Fruit fly (Drosophila melanogaster) ovary, adult (tissue): ENCODE results near the gene CG13065.

Experiments
- CG17801 ChIP-seq: fragments of 200-800 bp; optimal IDR thresholded peaks from 2 replicates; lab custom pipeline; 2019; ENCODE audit warnings: missing biosample characterization, mild to moderate bottlenecking, missing genetic modification characterization, moderate library complexity; ENCODE audit not compliant: partially characterized antibody

CG13065 gene

DNA sequence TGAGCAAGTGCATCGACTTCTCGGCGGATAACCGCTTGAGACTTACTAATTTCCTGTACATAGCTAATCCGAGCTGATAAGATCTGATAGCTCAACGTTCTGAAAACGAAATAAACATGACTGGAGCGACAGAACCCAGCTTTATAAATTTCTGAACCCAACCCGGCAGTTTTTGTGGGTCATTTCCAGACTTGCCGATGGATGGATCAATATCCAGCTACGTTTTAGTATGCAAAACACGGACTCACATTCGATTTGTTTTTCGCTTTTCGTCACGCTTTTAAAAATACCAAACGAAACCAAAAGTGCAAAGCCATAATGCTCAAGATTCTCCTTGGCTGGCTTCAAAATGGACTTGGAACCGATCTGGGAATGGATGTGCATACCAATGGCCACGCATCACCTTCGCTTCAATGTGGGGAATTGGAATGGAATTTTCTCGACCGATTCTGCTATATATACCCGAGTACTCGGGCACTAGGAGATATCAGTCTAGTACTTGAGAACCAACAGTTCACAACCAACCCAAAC, 6.4 kb upstream of the CG13065 start, which contains the start of the genes CG34248 and CG13067:
Gene CG34248 (minus strand): TSS at position 101 of the 531 bp plus-strand sequence.
Gene CG13067 (plus strand): TSS at position 481 of the 531 bp plus-strand sequence.
- TF ChIP-seq CG17801 (GFP tag; lab: Kevin White, UChicago), result no peak

DNA sequence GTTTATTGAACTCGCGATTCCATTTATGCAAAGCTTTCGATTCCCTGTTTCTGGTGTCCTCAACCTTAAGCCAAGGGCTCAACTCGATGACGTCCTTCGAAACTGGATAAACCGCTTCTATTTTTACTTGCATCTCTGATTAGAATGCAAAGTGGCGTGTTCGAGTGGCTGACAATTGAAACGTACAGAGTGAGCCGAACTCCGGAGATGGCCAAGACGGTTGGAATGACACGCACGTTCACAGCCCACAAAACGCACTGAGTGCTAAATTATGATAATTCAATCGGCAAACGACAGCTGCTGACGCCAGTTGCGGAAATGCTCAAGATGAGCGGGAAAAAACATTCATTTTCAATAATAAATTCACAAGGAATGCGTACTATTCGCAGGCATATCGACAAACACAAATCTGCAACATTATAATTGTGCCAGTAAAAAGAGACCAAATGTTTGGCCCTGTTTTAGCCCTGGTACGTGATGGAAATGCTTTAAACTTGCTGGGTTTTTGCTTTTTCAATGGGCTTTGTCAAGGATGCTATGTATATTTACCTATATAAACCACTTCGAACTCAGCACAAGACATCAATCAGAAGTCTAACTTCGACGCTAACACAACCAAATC, 4.8 kb upstream of the CG13065 start, which contains the start of gene CG13066:
Gene CG13066 (plus strand): TSS at position 572 of the 622 bp plus-strand sequence.
- no peak for TF ChIP-seq CG17801 (GFP tag; lab: Kevin White, UChicago)

DNA sequence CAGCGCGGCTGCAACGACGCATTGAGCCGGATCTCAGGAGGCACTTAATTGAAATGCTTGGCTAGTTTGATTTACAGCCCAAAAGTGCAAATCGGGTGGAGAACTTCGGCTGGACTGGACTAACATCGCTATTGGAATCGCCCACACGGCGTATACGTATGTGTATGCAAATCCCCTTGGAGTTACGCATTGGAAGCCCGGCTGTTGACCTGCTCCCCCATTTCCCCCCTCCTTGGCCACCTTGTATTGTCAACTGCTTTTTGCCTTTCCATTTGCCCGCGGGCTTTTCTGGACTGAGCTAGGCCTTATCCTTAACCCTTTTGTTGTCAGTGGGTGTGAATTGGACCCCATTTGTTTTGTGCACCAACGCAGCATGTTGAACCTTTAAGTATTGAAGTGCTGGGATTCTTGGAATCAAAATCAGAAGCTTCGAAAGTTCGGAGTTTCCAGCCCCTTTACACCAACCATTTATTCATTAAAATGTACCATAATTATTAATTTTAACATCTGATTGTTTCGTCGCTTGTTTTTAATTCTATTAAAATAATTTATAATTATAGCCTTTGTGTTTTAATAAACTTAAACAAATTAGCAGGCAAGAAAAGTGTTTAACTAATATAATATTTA, 1.7 kb upstream of the CG13065 start:
- TF ChIP-seq CG17801 (GFP tag; lab: Kevin White, UChicago), result no peak

DNA sequence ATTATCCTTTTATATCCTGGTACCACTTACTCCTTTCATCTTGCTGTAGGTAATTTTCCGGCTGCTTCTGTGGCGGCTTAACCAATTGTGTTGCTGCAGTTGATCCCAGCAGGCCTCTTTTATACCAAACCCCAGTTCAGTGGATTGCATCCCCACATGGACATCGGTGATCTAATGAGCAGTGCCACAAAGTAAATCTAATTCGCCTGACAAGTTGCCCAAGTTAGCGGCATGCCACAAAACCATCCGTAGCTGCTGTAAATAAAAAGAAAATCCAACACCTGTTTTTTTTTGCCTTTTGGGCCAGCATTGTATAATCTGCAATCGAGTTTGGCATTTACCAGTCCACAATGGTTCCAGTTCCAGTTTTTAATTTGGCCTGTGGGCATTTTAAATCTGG, 1.9 kb downstream of the CG13065 start, which contains the start of gene CG13050:
Gene CG13050 (minus strand): TSS at position 101 of the 400 bp plus-strand sequence.
- TF ChIP-seq CG17801 (GFP tag; lab: Kevin White, UChicago), result no peak

DNA sequence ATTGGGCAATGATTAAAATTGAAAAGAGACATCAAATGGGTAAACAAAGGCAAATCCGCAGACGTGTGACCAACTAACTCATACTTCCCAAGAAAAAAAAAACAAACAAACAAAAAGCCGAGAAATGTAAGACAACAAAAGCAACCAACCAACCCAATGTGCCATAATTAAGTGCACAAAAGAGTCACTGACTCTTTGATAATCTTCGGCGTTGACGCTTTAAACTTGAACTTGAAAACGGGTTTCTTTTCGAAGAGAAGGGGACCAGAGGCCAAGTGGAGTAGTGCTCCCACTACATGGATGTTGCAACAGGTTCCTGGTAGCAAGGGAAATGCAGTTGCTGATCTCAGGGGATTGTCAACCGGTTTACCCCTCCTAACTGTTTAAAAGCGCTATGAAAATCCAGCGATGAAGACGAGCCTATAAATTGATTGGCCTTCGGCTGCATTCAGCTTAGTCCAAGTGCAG, 2.8 kb downstream of the CG13065 start, which contains the start of gene CG13064:
Gene CG13064 (plus strand): TSS at position 418 of the 468 bp plus-strand sequence.
- no peak for TF ChIP-seq CG17801 (GFP tag; lab: Kevin White, UChicago)

DNA sequence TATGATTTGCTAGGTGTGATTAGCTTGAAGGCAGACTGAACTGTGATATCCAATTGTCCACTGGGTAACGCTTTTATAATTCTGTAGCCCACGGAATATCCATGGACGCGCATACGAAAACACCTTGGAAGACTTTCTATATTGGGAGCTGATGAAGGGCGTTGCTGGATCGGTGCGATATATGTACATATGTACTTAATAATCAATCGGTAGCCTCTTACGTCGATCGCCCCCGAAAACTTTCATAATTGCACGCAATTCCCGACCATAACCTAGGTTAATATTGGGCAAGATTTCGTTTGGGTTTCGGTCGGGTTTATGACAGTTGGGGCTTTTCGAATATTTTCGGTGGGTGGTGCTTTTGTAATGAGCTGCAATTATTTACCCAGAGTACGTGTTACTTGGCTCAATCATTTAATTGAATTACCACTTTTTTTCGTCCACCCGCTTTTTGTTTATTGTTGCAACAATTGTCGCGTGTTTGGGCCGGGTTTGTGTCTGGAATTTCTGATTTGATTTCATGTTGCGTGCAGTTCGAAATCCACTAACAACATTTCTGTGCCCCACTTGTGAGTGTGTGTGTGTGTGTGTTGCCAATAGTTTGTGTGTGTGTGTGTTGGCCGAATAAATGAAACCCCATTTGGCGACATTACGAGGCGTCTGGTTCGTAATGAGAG, 4.8 kb downstream of the CG13065 start, which contains the start of gene CG13049:
Gene CG13049 (minus strand): TSS at position 51 of the 677 bp plus-strand sequence.
- no peak for TF ChIP-seq CG17801 (GFP tag; lab: Kevin White, UChicago)

DNA sequence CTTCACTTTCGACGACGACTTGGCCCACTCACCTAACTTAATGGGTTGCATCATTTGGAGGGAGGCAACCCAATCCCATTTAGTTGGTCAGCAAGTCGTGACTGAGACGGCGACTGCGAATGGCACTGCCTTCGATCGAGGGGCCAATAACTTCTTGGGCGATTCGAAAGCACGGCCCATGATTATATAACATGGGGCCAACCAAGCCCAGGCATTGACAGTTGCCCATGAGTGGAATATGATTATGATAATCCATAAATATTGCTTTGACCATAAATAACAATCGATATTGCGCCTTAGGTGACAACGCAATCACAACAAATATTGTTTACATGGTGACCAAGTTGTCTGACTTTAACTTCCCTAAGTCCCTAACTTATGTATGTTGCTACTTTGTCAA, 6.6 kb downstream of the CG13065 start, which contains the start of gene CG13048:
Gene CG13048 (minus strand): TSS at position 101 of the 400 bp plus-strand sequence.
- TF ChIP-seq CG17801 (GFP tag; lab: Kevin White, UChicago), result no peak

DNA sequence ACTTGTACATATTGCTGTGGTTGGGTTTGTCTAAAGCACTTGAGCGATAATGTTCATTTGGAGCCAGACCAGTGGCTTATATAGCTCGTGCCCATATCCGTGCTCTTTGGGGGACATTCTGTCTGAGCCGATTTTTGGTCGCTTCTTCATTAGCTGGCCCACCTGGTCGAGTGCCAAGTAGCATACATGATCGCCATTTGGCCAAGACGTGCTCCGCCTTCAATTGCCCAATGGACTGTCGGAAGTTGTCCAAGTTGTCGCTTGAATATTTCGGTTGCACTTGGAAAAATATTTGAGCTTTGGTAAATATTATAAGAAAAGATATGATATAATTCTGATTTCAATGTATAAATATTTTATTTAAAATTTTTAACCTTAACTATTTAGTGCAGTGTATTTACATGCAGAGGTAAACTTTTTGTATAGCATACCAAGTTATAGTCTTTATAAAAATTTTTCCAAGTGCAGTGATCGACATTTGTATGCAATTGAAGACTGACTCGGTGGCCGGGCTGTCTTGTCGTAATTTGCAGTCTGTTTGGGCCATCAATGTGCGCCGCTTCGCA, 8.2 kb downstream of the CG13065 start, which contains the start of gene CG13047:
Gene CG13047 (minus strand): TSS at position 51 of the 566 bp plus-strand sequence.
- no peak for TF ChIP-seq CG17801 (GFP tag; lab: Kevin White, UChicago)

DNA sequence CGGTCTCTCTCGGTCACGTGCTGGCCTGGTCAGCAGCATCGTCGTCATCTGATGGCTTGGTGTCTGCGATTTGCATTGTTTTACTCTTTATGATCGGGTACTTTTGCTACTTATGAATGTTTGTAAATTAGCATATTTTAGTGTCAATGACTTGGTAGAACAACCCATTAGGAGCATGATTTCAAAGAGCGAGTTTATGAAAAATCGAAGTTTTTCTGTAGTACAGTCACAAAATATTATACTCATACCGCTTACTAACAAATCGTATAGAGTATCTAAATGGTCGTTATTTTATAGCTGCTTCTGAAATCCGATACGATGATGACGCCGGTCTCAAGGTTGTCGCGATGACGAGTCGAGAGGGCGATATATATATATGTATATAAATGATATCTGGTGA, 9.0 kb downstream of the CG13065 start:
- no peak for TF ChIP-seq CG17801 (GFP tag; lab: Kevin White, UChicago)

DNA sequence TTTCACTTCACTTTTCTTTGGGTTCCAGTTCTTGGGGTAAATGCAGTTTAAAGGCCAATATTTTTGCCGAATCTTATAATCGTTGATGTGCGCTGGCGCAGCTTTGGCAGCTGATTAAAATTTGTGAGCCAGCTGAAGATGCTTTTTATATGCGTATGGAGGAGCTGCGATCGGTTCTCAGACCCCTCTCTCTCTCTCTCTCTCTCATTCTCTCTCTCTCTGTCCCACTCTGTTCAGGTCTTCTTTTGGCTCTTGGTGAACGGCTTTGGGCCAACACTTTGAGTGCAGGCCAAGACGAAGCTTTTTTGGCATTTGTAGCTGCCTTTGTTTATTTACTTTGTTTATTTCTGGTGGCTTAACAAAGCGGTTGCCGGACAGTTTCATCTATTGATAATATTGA, 11.1 kb downstream of the CG13065 start, which contains the start of gene CG13046:
Gene CG13046 (minus strand): TSS at position 101 of the 400 bp plus-strand sequence.
- TF ChIP-seq CG17801 (GFP tag; lab: Kevin White, UChicago), result no peak

DNA sequence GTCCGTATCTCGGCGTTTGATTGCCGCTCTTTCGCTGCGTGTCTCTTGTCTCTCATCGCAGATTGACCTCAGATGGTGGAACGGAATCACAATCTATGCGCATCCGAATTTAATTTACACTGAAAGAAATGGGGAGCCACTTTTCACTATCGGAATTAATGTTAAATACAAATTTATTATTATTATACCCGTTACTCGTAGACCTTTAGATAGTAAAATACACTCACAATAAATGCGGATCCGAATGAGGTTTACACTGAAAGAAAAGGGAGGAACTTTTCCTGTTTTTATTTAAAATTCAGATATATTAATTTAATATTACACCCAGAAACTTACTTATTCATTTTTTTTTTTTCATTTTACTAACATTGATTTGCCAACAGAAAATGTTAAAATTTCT, 11.8 kb downstream of the CG13065 start:
- no peak for TF ChIP-seq CG17801 (GFP tag; lab: Kevin White, UChicago)

DNA sequence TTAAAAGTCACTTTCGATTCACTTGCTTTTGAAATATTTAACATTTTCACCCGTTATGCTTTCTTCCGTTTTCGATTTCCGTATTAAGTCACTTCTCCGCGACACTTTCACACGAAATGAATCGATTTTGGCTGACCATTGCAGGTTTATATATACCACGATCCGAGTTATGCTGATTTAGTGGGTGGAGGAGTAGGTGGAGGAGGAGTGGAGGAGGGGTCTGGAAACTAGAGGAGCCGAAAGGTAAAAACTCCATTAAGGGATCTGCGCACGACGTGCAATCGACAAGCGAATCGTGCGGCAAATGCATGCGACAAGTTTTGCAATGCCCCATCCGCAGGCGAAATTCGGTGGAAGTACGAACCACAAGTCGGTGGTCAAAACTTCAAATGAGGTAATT, 13.6 kb downstream of the CG13065 start, which contains the start of gene CG13045:
Gene CG13045 (minus strand): TSS at position 101 of the 400 bp plus-strand sequence.
- no peak for TF ChIP-seq CG17801 (GFP tag; lab: Kevin White, UChicago)

DNA sequence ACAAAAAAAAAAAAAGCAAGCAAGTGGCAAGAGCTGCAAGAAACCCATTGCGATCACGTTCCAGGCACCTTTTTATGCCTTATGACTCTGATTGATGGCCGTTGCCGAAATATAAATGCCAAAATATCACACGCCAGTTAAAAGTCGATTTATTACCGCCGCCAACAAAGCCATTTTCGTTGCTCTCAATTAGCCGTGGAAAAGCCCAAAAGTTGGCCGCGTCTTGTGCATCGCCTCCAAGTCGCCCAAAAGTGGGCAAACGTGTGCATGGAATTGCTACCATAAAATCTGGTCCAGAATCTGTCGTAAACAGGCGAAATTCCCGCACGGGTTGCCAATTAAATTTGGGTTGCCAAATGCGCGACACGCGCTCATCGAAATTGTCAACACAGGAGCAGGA, 14.4 kb downstream of the CG13065 start:
- no peak for TF ChIP-seq CG17801 (GFP tag; lab: Kevin White, UChicago)

DNA sequence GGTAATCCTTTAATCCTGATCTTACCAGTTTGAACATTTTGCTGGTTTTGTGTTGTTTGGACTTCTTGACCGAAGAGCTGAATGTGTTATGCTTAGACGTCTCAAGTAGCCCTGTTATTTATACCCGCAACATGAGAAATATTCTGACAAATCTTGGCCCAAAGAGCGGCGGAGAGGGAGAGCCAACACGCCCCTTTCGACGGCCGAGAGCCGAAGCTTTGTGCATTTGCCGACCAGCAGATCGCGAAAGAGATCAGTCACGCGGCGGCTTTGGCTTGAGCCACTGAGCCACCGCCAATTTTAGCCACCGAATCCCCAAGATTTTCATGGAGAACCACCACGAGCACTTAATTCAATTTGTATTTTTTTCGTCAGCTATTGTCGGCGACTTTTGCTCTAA, 18.2 kb downstream of the CG13065 start, which contains the start of gene CG4962:
Gene CG4962 (minus strand): TSS at position 101 of the 400 bp plus-strand sequence.
- no peak for TF ChIP-seq CG17801 (GFP tag; lab: Kevin White, UChicago)
